Worm (Caenorhabditis elegans): ENCODE data around the gene evl-18.

- TF ChIP-seq fkh-10 (GFP tag; optimal IDR thresholded peaks at IDR 0.05), result no peak
- no peak for TF ChIP-seq snpc-4 (tag; optimal IDR thresholded peaks at IDR 0.05)
- TF ChIP-seq nhr-77 (tag; optimal IDR thresholded peaks at IDR 0.05), result no peak
- no peak for TF ChIP-seq unc-62 (GFP tag; optimal IDR thresholded peaks at IDR 0.05)
These were observed 18.7 kb downstream of the evl-18 start for ce11 chrIII:3716073-3716659.

Measured in whole organism, L3 larva.